Worm (Caenorhabditis elegans): ENCODE data around the gene nlp-21.

- TF ChIP-seq dmd-4 (tag; optimal IDR thresholded peaks at IDR 0.05) (no peak), ceh-82 (tag; optimal IDR thresholded peaks at IDR 0.05) (no peak), fos-1 (tag; optimal IDR thresholded peaks at IDR 0.05) (no peak), mbf-1 (tag; optimal IDR thresholded peaks at IDR 0.05) (no peak), ZK546.5 (tag; optimal IDR thresholded peaks at IDR 0.05) (no peak), zag-1 (tag; optimal IDR thresholded peaks at IDR 0.05) (no peak), R02D3.7 (tag; optimal IDR thresholded peaks at IDR 0.05) (no peak), nhr-6 (tag; optimal IDR thresholded peaks at IDR 0.05) (no peak), lin-13 (GFP tag; optimal IDR thresholded peaks at IDR 0.05) (no peak), aly-2 (tag; optimal IDR thresholded peaks at IDR 0.05) (no peak), unc-62 (GFP tag; optimal IDR thresholded peaks at IDR 0.05) (no peak), elt-3 (tag; optimal IDR thresholded peaks at IDR 0.05) (no peak), nhr-77 (tag; optimal IDR thresholded peaks at IDR 0.05) (no peak), ama-1 (optimal IDR thresholded peaks at IDR 0.05) (no peak)
Observed at ce11 chrIII:11405049-11405448, 12.0 kb upstream of the nlp-21 start, which contains the start of gene Y47D3B.4.

Measured in whole organism, L2 larva.